In genomic region chrII:10202275-10202674, ce11 we compare ENCODE assay signal across 1 worm cellular context.
TF ChIP-seq lines count a peak whose summit lies in the region.

No protein-coding gene starts in this region.

TF ChIP-seq in whole organism, L1 larva, 84 proteins besides CTCF, POLR2A, EP300 and RAD21 (continued from another document):
- TF ChIP-seq ceh-82 (tag; optimal IDR thresholded peaks at IDR 0.05; lab: Kevin White, UChicago), result peak in 1 of 3 experiments; percentile 27
- TF ChIP-seq zag-1 (tag; optimal IDR thresholded peaks at IDR 0.05; lab: Kevin White, UChicago), result no peak
- TF ChIP-seq ces-1 (GFP tag; optimal IDR thresholded peaks at IDR 0.05; lab: Kevin White, UChicago), result no peak
- TF ChIP-seq lsy-2 (tag; optimal IDR thresholded peaks at IDR 0.05; lab: Kevin White, UChicago), result no peak
- TF ChIP-seq mdl-1 (tag; optimal IDR thresholded peaks at IDR 0.05; lab: Kevin White, UChicago), result peak in 1 of 2 experiments; percentile 8
- no peak for TF ChIP-seq nhr-85 (tag; lab: Kevin White, UChicago)
- peak; percentile 27 for TF ChIP-seq dsc-1 (tag; optimal IDR thresholded peaks at IDR 0.05; lab: Kevin White, UChicago)
- no peak for TF ChIP-seq mab-9 (GFP tag; IDR thresholded peaks at IDR 0.05; lab: Robert Waterston, UW)
- no peak for TF ChIP-seq ceh-63 (GFP tag; optimal IDR thresholded peaks at IDR 0.05; lab: Kevin White, UChicago)
- no peak for TF ChIP-seq jun-1 (tag; optimal IDR thresholded peaks at IDR 0.05; lab: Kevin White, UChicago)
- no peak for TF ChIP-seq snu-23 (GFP tag; optimal IDR thresholded peaks at IDR 0.05; lab: Kevin White, UChicago)
